Worm (Caenorhabditis elegans): ENCODE results near the gene mnp-1.

DNA sequence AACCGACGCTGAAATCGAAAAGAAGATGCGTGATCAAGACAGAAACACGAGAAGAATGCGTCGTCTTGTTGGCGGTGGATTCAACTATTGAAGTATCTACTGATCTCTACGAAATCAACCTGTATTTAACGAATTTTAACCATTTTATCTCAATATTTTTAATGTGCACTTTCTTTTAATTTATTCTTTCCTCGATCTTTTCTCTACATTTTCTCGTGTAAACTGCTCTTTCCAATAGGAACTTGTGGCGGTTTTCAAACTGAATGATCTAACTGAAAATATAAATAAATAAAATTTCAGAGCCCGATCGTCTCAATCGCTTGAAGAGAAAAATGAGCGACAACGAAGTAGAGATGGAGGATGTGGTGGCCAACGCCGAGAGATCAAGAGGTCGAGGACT lies 49.6 kb downstream of the mnp-1 start, which contains the start of gene rnp-4:
- no peak for TF ChIP-seq ama-1 (optimal IDR thresholded peaks at IDR 0.05)
- TF ChIP-seq aly-1 (tag; optimal IDR thresholded peaks at IDR 0.05) = no peak
- no peak for TF ChIP-seq hmg-4 (GFP tag; optimal IDR thresholded peaks at IDR 0.05)
- no peak for TF ChIP-seq scrt-1 (GFP tag; IDR thresholded peaks at IDR 0.05)
